Fruit fly (Drosophila melanogaster): ENCODE measurements around the gene Dif.
A peak's percentile ranks its signal among the peaks of the same experiment; 100 is the strongest.

Dif gene

dm6 chr2L:17382318-17382717, 50.6 kb downstream of the Dif start (continued):
- peak; percentile 40 for TF ChIP-seq Sox102F (GFP tag; optimal IDR thresholded peaks at IDR 0.05)
- TF ChIP-seq CG16779 (tag; optimal IDR thresholded peaks at IDR 0.05), result no peak
- peak; percentile 0 for TF ChIP-seq vri (GFP tag; optimal IDR thresholded peaks at IDR 0.05)
- peak; percentile 18 for TF ChIP-seq CG10631 (GFP tag; optimal IDR thresholded peaks at IDR 0.05)
- peak; percentile 20 for TF ChIP-seq lz (GFP tag; optimal IDR thresholded peaks at IDR 0.05)
- TF ChIP-seq Lpt (GFP tag; optimal IDR thresholded peaks at IDR 0.05), result no peak
- TF ChIP-seq dsx (GFP tag; optimal IDR thresholded peaks at IDR 0.05; ENCODE audit: poor library complexity, severe bottlenecking), result no peak
- TF ChIP-seq CG6163 (GFP tag; IDR thresholded peaks at IDR 0.05), result no peak; the same call in 2 of the 3 replicates
- no peak for TF ChIP-seq Hr38 (GFP tag; optimal IDR thresholded peaks at IDR 0.05)
- TF ChIP-seq CG9139 (GFP tag; optimal IDR thresholded peaks at IDR 0.05), result no peak
- TF ChIP-seq CG3919 (GFP tag; optimal IDR thresholded peaks at IDR 0.05), result no peak
- TF ChIP-seq spab (GFP tag; optimal IDR thresholded peaks at IDR 0.05), result no peak
- TF ChIP-seq Sox14 (GFP tag; optimal IDR thresholded peaks at IDR 0.05), result peak; percentile 21
- no peak for TF ChIP-seq CG4318 (GFP tag; optimal IDR thresholded peaks at IDR 0.05)
- no peak for TF ChIP-seq CG7368 (GFP tag; optimal IDR thresholded peaks at IDR 0.05)
- TF ChIP-seq OdsH (GFP tag; optimal IDR thresholded peaks at IDR 0.05), result peak; percentile 21
- peak; percentile 38 for TF ChIP-seq CG6808 (GFP tag; optimal IDR thresholded peaks at IDR 0.05)
- no peak for TF ChIP-seq cyc (GFP tag; optimal IDR thresholded peaks at IDR 0.05)

DNA sequence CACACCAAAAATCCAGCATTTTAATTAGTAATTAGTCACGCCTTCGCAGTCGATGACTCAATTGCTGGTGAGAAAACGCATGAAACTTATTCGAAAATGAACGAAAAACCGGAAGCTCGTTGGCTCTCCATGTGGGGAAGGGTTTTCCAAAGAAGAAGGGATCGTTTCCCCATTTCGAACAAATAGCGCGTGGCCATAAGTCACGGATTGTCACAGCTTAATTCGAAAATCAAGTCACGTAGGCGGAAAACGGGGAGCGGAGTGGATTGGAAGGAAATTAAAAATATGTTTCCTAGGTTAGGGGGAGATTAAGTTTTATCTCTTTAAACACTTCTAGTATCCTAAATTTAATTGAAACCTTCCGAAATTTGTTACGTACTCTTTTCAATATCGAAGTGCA, 51.3 kb downstream of the Dif start:
- TF ChIP-seq fd59A (GFP tag; optimal IDR thresholded peaks at IDR 0.05) (no peak), OdsH (GFP tag; optimal IDR thresholded peaks at IDR 0.05) (no peak), CG1621 (tag; optimal IDR thresholded peaks at IDR 0.05) (no peak), Eip75B (GFP tag; optimal IDR thresholded peaks at IDR 0.05) (no peak), Smox (GFP tag; optimal IDR thresholded peaks at IDR 0.05) (no peak), Hr39 (GFP tag; optimal IDR thresholded peaks at IDR 0.05) (no peak), CG16779 (tag; optimal IDR thresholded peaks at IDR 0.05) (no peak), CG6276 (GFP tag; optimal IDR thresholded peaks at IDR 0.05) (no peak), esn (GFP tag; optimal IDR thresholded peaks at IDR 0.05) (no peak), fd85E (GFP tag; optimal IDR thresholded peaks at IDR 0.05) (no peak), CG6854 (GFP tag; optimal IDR thresholded peaks at IDR 0.05) (no peak), dsx (GFP tag; optimal IDR thresholded peaks at IDR 0.05; ENCODE audit: poor library complexity, severe bottlenecking) (no peak), Blimp-1 (GFP tag; optimal IDR thresholded peaks at IDR 0.05) (no peak)

- TF ChIP-seq Eip78C (GFP tag) (no peak), CG8632 (GFP tag; optimal IDR thresholded peaks at IDR 0.05) (no peak), CG9139 (GFP tag; optimal IDR thresholded peaks at IDR 0.05) (no peak), CG8119 (GFP tag; IDR thresholded peaks at IDR 0.05) (no peak), CG11294 (GFP tag; IDR thresholded peaks at IDR 0.05) (no peak), CG3919 (GFP tag; optimal IDR thresholded peaks at IDR 0.05) (no peak), Hr39 (GFP tag; optimal IDR thresholded peaks at IDR 0.05) (no peak), fd85E (GFP tag; optimal IDR thresholded peaks at IDR 0.05) (no peak), fkh (GFP tag; optimal IDR thresholded peaks at IDR 0.05) (no peak), CG6163 (GFP tag; IDR thresholded peaks at IDR 0.05) (peak; percentile 11; the same call in 1 of the 3 replicates), CG15336 (GFP tag; IDR thresholded peaks at IDR 0.05) (peak; percentile 27; the same call in 1 of the 2 replicates), net (GFP tag; optimal IDR thresholded peaks at IDR 0.05) (no peak), CG32006 (GFP tag; optimal IDR thresholded peaks at IDR 0.05) (peak; percentile 13), CG6808 (GFP tag; optimal IDR thresholded peaks at IDR 0.05) (peak; percentile 12), CG10669 (GFP tag; optimal IDR thresholded peaks at IDR 0.05) (peak; percentile 15)
Measured at dm6 chr2L:17381075-17381474, 51.9 kb downstream of the Dif start.

- no peak for TF ChIP-seq dsx (GFP tag; optimal IDR thresholded peaks at IDR 0.05; ENCODE audit: poor library complexity, severe bottlenecking)
- TF ChIP-seq eg (GFP tag; IDR thresholded peaks at IDR 0.05), result 0 out of 3 replicates have a peak, but pooled peaks have one; percentile 37
- TF ChIP-seq CG3919 (GFP tag; optimal IDR thresholded peaks at IDR 0.05), result peak; percentile 75
Measured at dm6 chr2L:17380508-17380907, 52.5 kb downstream of the Dif start.
